Worm (Caenorhabditis elegans): Measurements from ENCODE around the gene nas-22.

DNA sequence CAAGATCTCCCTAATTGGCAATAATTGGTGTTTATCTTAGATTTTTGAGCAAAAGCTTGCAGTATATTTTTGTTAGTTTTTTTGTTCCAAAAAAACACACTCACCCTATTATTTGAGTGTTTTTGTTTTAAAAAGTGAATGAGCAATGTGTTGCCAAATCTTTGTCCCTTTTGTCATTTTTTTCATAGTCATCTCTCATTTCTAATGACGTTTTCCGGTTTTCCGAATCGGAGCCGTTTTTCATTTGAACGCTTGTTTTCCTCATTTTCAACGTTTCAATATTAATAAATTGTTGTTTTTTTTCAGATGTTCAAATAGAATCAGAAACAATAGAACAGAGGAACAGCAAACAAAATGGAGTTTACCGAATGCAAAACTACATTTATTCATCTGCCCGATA is 36.0 kb upstream of the nas-22 start, which contains the start of gene dmsr-1:
- no peak for TF ChIP-seq sea-2 (GFP tag; IDR thresholded peaks at IDR 0.05)
- TF ChIP-seq hlh-26 (GFP tag; conservative IDR thresholded peaks at IDR 0.05), result no peak
- TF ChIP-seq ama-1 (optimal IDR thresholded peaks at IDR 0.05), result no peak
- no peak for TF ChIP-seq ama-1 (GFP tag; optimal IDR thresholded peaks at IDR 0.05)
- no peak for TF ChIP-seq ZK185.1 (tag; optimal IDR thresholded peaks at IDR 0.05; ENCODE audit: poor library complexity, severe bottlenecking)
- no peak for TF ChIP-seq dpl-1 (GFP tag; optimal IDR thresholded peaks at IDR 0.05)
- no peak for TF ChIP-seq C17E4.6 (GFP tag; IDR thresholded peaks at IDR 0.05)
- TF ChIP-seq let-526 (GFP tag; IDR thresholded peaks at IDR 0.05), result no peak
